Worm (Caenorhabditis elegans) whole organism, late embryonic: Measurements from ENCODE around the gene Y67H2A.7.

Experiments
- ceh-18 ChIP-seq: sonication (generic microtip); optimal IDR thresholded peaks from 2 replicates; lab custom pipeline; 2016; ENCODE audit warnings: missing genetic modification characterization, missing compliant biosample characterization
- hlh-8 ChIP-seq: sonication (generic microtip); optimal IDR thresholded peaks from 2 replicates; lab custom pipeline; 2016; ENCODE audit warnings: missing genotype, missing genetic modification characterization, missing compliant biosample characterization
- pat-9 ChIP-seq: fragments of 200-800 bp; sonication (Bioruptor generic); optimal IDR thresholded peaks from 2 replicates; lab custom pipeline; 2018; ENCODE audit warnings: mild to moderate bottlenecking, missing genetic modification characterization, moderate library complexity, missing compliant biosample characterization
- pha-2 ChIP-seq: sonication (generic microtip); optimal IDR thresholded peaks from 2 replicates; lab custom pipeline; 2017; ENCODE audit warnings: mild to moderate bottlenecking, missing genetic modification characterization, missing compliant biosample characterization
- unc-86 ChIP-seq: sonication (generic microtip); optimal IDR thresholded peaks from 2 replicates; lab custom pipeline; 2016; ENCODE audit warnings: missing genetic modification characterization, missing compliant biosample characterization

DNA sequence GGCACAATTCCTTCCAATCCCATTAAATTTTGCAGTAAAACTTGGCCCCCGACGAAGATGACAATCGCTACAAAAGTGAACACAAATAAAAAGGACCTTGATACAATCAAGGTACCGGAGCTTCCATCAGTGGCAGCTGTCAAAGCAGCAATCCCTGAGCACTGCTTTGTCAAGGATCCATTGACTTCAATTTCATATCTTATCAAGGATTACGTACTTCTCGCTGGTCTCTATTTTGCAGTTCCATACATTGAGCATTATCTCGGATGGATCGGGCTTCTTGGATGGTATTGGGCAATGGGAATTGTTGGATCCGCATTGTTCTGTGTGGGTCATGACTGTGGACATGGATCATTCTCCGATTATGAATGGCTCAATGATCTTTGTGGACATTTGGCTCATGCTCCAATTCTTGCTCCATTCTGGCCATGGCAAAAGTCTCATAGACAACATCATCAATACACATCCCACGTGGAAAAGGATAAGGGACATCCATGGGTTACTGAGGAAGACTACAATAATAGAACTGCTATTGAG lies 20.3 kb downstream of the Y67H2A.7 start, which contains the start of gene fat-2:
- no peak for TF ChIP-seq pat-9
- no peak for TF ChIP-seq hlh-8 (tag; lab: Kevin White, UChicago)
- no peak for TF ChIP-seq ceh-18 (tag; lab: Kevin White, UChicago)
- no peak for TF ChIP-seq pha-2
- TF ChIP-seq unc-86 (tag; lab: Kevin White, UChicago): no peak
